Fruit fly (Drosophila melanogaster) whole organism, wandering third instar larva: ENCODE measurements around the gene CG7272.

Experiments used
- Abd-B ChIP-seq: fragments of >200 bp; optimal IDR thresholded peaks from 2 replicates; lab custom pipeline; 2017; ENCODE audit warnings: missing biosample characterization, missing genetic modification characterization
- CG32264 ChIP-seq: fragments of 200-800 bp; sonication (Bioruptor generic); optimal IDR thresholded peaks from 2 replicates; lab custom pipeline; 2016; ENCODE audit warnings: missing biosample characterization, missing genetic modification characterization
- CrebA ChIP-seq: fragments of 200-800 bp; sonication (Bioruptor generic); optimal IDR thresholded peaks from 2 replicates; lab custom pipeline; 2016; ENCODE audit warnings: missing biosample characterization, mild to moderate bottlenecking, missing genetic modification characterization, borderline replicate concordance
- Dif ChIP-seq: fragments of 200-275, 200-300 bp; sonication (Bioruptor generic); optimal IDR thresholded peaks from 2 replicates; lab custom pipeline; 2018; ENCODE audit warnings: missing biosample characterization, missing genetic modification characterization; ENCODE audit not compliant: partially characterized antibody
- Mio ChIP-seq: sonication (Bioruptor generic); optimal IDR thresholded peaks from 2 replicates; lab custom pipeline; 2016; ENCODE audit warnings: missing biosample characterization, missing genetic modification characterization
- Myc ChIP-seq: fragments of >200 bp; optimal IDR thresholded peaks from 2 replicates; lab custom pipeline; 2017
- OdsH ChIP-seq: fragments of 200-800 bp; sonication (Bioruptor generic); optimal IDR thresholded peaks from 2 replicates; lab custom pipeline; 2016; ENCODE audit warnings: missing biosample characterization, mild to moderate bottlenecking, missing genetic modification characterization
- psq ChIP-seq: fragments of 200-800 bp; sonication (Bioruptor generic); optimal IDR thresholded peaks from 3 replicates; lab custom pipeline; 2017; ENCODE audit warnings: missing biosample characterization, mild to moderate bottlenecking, missing genetic modification characterization, moderate library complexity
- sv ChIP-seq: fragments of 200-800 bp; sonication (Bioruptor generic); optimal IDR thresholded peaks from 3 replicates; lab custom pipeline; 2016; ENCODE audit warnings: missing biosample characterization, missing genetic modification characterization

DNA sequence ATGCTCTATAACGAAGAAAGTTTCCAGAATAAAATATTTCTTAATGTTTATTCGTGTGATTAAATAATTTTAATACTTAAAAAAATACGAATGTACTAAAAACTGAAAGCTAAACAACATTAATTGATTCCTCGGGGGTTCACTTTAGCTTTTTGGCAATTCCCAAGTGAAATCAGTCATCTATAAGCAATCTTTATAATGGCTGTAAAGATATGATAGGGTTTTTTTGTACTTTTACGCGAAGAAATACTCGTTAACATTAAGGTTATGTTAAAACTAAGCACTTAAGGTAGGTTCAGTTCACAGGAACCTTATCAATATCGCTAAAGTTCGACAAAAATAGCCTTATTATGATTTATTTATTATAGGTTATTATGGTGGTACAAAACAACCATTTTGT is 19.2 kb downstream of the CG7272 start:
- TF ChIP-seq psq (GFP tag; lab: Kevin White, UChicago) (no peak), sv (no peak), CrebA (GFP tag; lab: Kevin White, UChicago) (no peak), Myc (lab: Kevin White, UChicago) (no peak), Dif (GFP tag; lab: Kevin White, UChicago) (no peak), Mio (no peak), OdsH (no peak), CG32264 (no peak), Abd-B (GFP tag; lab: Kevin White, UChicago) (no peak)
